Worm (Caenorhabditis elegans): Measurements from ENCODE around the gene nhr-167.

Gene nhr-167

ce11 chrX:12007905-12008466 lies 26.1 kb upstream of the nhr-167 start:
- no peak for TF ChIP-seq nhr-2 (tag; optimal IDR thresholded peaks at IDR 0.05)
- TF ChIP-seq unc-120 (tag; optimal IDR thresholded peaks at IDR 0.05; ENCODE audit: poor library complexity, severe bottlenecking) = no peak
- TF ChIP-seq sptf-1 (tag; optimal IDR thresholded peaks at IDR 0.05) = no peak
- TF ChIP-seq hlh-1 (tag; optimal IDR thresholded peaks at IDR 0.05) = no peak
- TF ChIP-seq ceh-83 (GFP tag; optimal IDR thresholded peaks at IDR 0.05) = no peak
- no peak for TF ChIP-seq unc-39 (tag; optimal IDR thresholded peaks at IDR 0.05)
- no peak for TF ChIP-seq sem-2 (GFP tag; optimal IDR thresholded peaks at IDR 0.05)
- no peak for TF ChIP-seq blmp-1 (tag; optimal IDR thresholded peaks at IDR 0.05)
- no peak for TF ChIP-seq mls-2 (tag; optimal IDR thresholded peaks at IDR 0.05)
- no peak for TF ChIP-seq lin-13 (tag; optimal IDR thresholded peaks at IDR 0.05)
- TF ChIP-seq ham-2 (GFP tag; optimal IDR thresholded peaks at IDR 0.05) = no peak
- TF ChIP-seq M03D4.4 (tag; optimal IDR thresholded peaks at IDR 0.05) = no peak
- no peak for TF ChIP-seq lin-32 (GFP tag; optimal IDR thresholded peaks at IDR 0.05)
- no peak for TF ChIP-seq lsy-2 (tag; optimal IDR thresholded peaks at IDR 0.05)
- no peak for TF ChIP-seq nhr-28 (tag; optimal IDR thresholded peaks at IDR 0.05)
- no peak for TF ChIP-seq bed-3 (GFP tag; optimal IDR thresholded peaks at IDR 0.05)
- no peak for TF ChIP-seq ztf-11 (tag; optimal IDR thresholded peaks at IDR 0.05)
- TF ChIP-seq mab-5 (tag; optimal IDR thresholded peaks at IDR 0.05) = no peak

ce11 chrX:12006470-12006869 lies 24.6 kb upstream of the nhr-167 start:
- TF ChIP-seq ztf-11 (tag; optimal IDR thresholded peaks at IDR 0.05) (no peak), lin-32 (GFP tag; optimal IDR thresholded peaks at IDR 0.05) (no peak), ces-1 (GFP tag; optimal IDR thresholded peaks at IDR 0.05) (no peak), flh-1 (GFP tag; optimal IDR thresholded peaks at IDR 0.05) (no peak), unc-62 (GFP tag; optimal IDR thresholded peaks at IDR 0.05) (no peak), mab-5 (tag; optimal IDR thresholded peaks at IDR 0.05) (no peak), elt-3 (tag; optimal IDR thresholded peaks at IDR 0.05) (no peak), pha-4 (tag; optimal IDR thresholded peaks at IDR 0.05) (no peak), snpc-4 (tag; optimal IDR thresholded peaks at IDR 0.05) (no peak), nhr-76 (tag; optimal IDR thresholded peaks at IDR 0.05) (no peak), ceh-39 (tag; optimal IDR thresholded peaks at IDR 0.05) (no peak), ceh-83 (GFP tag; optimal IDR thresholded peaks at IDR 0.05) (no peak)

ce11 chrX:12005499-12005959 lies 23.6 kb upstream of the nhr-167 start, which contains the start of gene sma-5:
TSS of gene sma-5 (minus strand) at chrX:12005549.
- no peak for TF ChIP-seq pha-4 (tag; optimal IDR thresholded peaks at IDR 0.05)
- no peak for TF ChIP-seq unc-62 (GFP tag; optimal IDR thresholded peaks at IDR 0.05)
- no peak for TF ChIP-seq drap-1 (GFP tag; optimal IDR thresholded peaks at IDR 0.05)
- TF ChIP-seq mls-2 (tag; optimal IDR thresholded peaks at IDR 0.05) = no peak
- TF ChIP-seq ceh-43 (GFP tag; optimal IDR thresholded peaks at IDR 0.05) = no peak
- no peak for TF ChIP-seq tbx-8 (GFP tag; optimal IDR thresholded peaks at IDR 0.05)
- TF ChIP-seq flh-1 (GFP tag; optimal IDR thresholded peaks at IDR 0.05) = no peak
- TF ChIP-seq nhr-237 (tag; optimal IDR thresholded peaks at IDR 0.05) = no peak

- TF ChIP-seq mep-1 (tag; optimal IDR thresholded peaks at IDR 0.05) (no peak), ces-1 (GFP tag; optimal IDR thresholded peaks at IDR 0.05) (no peak), lin-32 (GFP tag; optimal IDR thresholded peaks at IDR 0.05) (no peak), elt-1 (tag; optimal IDR thresholded peaks at IDR 0.05; ENCODE audit: borderline replicate concordance, insufficient read depth) (no peak), tbx-8 (GFP tag; optimal IDR thresholded peaks at IDR 0.05) (no peak), ceh-43 (GFP tag; optimal IDR thresholded peaks at IDR 0.05) (no peak), ceh-83 (GFP tag; optimal IDR thresholded peaks at IDR 0.05) (no peak), hlh-1 (tag; optimal IDR thresholded peaks at IDR 0.05) (no peak), elt-3 (tag; optimal IDR thresholded peaks at IDR 0.05) (no peak), bed-3 (GFP tag; optimal IDR thresholded peaks at IDR 0.05) (no peak), blmp-1 (tag; optimal IDR thresholded peaks at IDR 0.05) (no peak), sptf-1 (tag; optimal IDR thresholded peaks at IDR 0.05) (no peak), sem-2 (GFP tag; optimal IDR thresholded peaks at IDR 0.05) (no peak), nhr-28 (tag; optimal IDR thresholded peaks at IDR 0.05) (no peak), cnd-1 (tag; optimal IDR thresholded peaks at IDR 0.05) (no peak), snpc-4 (tag; optimal IDR thresholded peaks at IDR 0.05) (no peak)
Observed at ce11 chrX:12004925-12005324, 23.0 kb upstream of the nhr-167 start.
